Fruit fly (Drosophila melanogaster): ENCODE data around the gene CG7906.

Gene CG7906

dm6 chr3L:14190625-14191475 is 45.6 kb upstream of the CG7906 start, which contains the start of gene nuf (continued):
- TF ChIP-seq CG6163 (GFP tag; IDR thresholded peaks at IDR 0.05), result peak; percentile 74
- TF ChIP-seq CG10669 (GFP tag; optimal IDR thresholded peaks at IDR 0.05), result peak; percentile 58
- peak; percentile 2 for TF ChIP-seq Smox (GFP tag; optimal IDR thresholded peaks at IDR 0.05)
- TF ChIP-seq net (GFP tag; optimal IDR thresholded peaks at IDR 0.05), result no peak
- TF ChIP-seq Sox102F (GFP tag; optimal IDR thresholded peaks at IDR 0.05), result peak; percentile 30
- TF ChIP-seq Hr39 (GFP tag; optimal IDR thresholded peaks at IDR 0.05), result no peak
- no peak for TF ChIP-seq pdm3 (GFP tag; optimal IDR thresholded peaks at IDR 0.05)
- peak; percentile 12 for TF ChIP-seq lz (GFP tag; optimal IDR thresholded peaks at IDR 0.05)
- TF ChIP-seq CG6854 (GFP tag; optimal IDR thresholded peaks at IDR 0.05), result peak; percentile 89
- no peak for TF ChIP-seq Gug (GFP tag; IDR thresholded peaks at IDR 0.05)
- TF ChIP-seq acj6 (GFP tag; optimal IDR thresholded peaks at IDR 0.05), result no peak
- no peak for TF ChIP-seq Blimp-1 (GFP tag; optimal IDR thresholded peaks at IDR 0.05)
- TF ChIP-seq esn (GFP tag; optimal IDR thresholded peaks at IDR 0.05), result peak; percentile 44
- TF ChIP-seq OdsH (GFP tag; optimal IDR thresholded peaks at IDR 0.05), result no peak
- TF ChIP-seq cyc (GFP tag; optimal IDR thresholded peaks at IDR 0.05), result peak; percentile 38
- TF ChIP-seq CG31627 (GFP tag; optimal IDR thresholded peaks at IDR 0.05), result no peak
- peak; percentile 70 for TF ChIP-seq Eip78C (GFP tag)
- peak; percentile 22 for TF ChIP-seq CG7368 (GFP tag; optimal IDR thresholded peaks at IDR 0.05)
- TF ChIP-seq svp (GFP tag), result no peak
- no peak for TF ChIP-seq dac (GFP tag; optimal IDR thresholded peaks at IDR 0.05)
- TF ChIP-seq Hr4 (GFP tag; optimal IDR thresholded peaks at IDR 0.05), result no peak
- TF ChIP-seq CG3032 (tag; optimal IDR thresholded peaks at IDR 0.05), result peak; percentile 23

- no peak for TF ChIP-seq CG3032 (tag; optimal IDR thresholded peaks at IDR 0.05)
- no peak for TF ChIP-seq CG11294 (GFP tag; IDR thresholded peaks at IDR 0.05)
- no peak for TF ChIP-seq eg (GFP tag; IDR thresholded peaks at IDR 0.05)
- TF ChIP-seq CG7368 (GFP tag; optimal IDR thresholded peaks at IDR 0.05), result no peak
- no peak for TF ChIP-seq CG31627 (GFP tag; optimal IDR thresholded peaks at IDR 0.05)
- no peak for TF ChIP-seq topi (GFP tag; optimal IDR thresholded peaks at IDR 0.05)
- no peak for TF ChIP-seq Hr38 (GFP tag; optimal IDR thresholded peaks at IDR 0.05)
- TF ChIP-seq CG6808 (GFP tag; optimal IDR thresholded peaks at IDR 0.05), result no peak
- no peak for TF ChIP-seq pdm3 (GFP tag; optimal IDR thresholded peaks at IDR 0.05)
- TF ChIP-seq OdsH (GFP tag; optimal IDR thresholded peaks at IDR 0.05), result no peak
- no peak for TF ChIP-seq CG8632 (GFP tag; optimal IDR thresholded peaks at IDR 0.05)
- TF ChIP-seq Sox102F (GFP tag; optimal IDR thresholded peaks at IDR 0.05), result no peak
- no peak for TF ChIP-seq salr (GFP tag; optimal IDR thresholded peaks at IDR 0.05)
- TF ChIP-seq CG15336 (GFP tag; IDR thresholded peaks at IDR 0.05), result no peak
- no peak for TF ChIP-seq Eip75B (GFP tag; optimal IDR thresholded peaks at IDR 0.05)
- no peak for TF ChIP-seq Blimp-1 (GFP tag; optimal IDR thresholded peaks at IDR 0.05)
- no peak for TF ChIP-seq CG34406 (GFP tag; optimal IDR thresholded peaks at IDR 0.05)
- no peak for TF ChIP-seq CG6792 (GFP tag; optimal IDR thresholded peaks at IDR 0.05)
These were observed 45.0 kb upstream of the CG7906 start for dm6 chr3L:14191476-14191752.

dm6 chr3L:14193962-14194503 is 42.4 kb upstream of the CG7906 start:
- TF ChIP-seq acj6 (GFP tag; optimal IDR thresholded peaks at IDR 0.05) (peak; percentile 14), Eip78C (GFP tag) (peak; percentile 73), CG8632 (GFP tag; optimal IDR thresholded peaks at IDR 0.05) (no peak), CG10669 (GFP tag; optimal IDR thresholded peaks at IDR 0.05) (no peak), eg (GFP tag; IDR thresholded peaks at IDR 0.05) (peak; percentile 52; the same call in 1 of the 3 replicates), svp (GFP tag) (no peak), fkh (GFP tag; optimal IDR thresholded peaks at IDR 0.05) (peak; percentile 76), net (GFP tag; optimal IDR thresholded peaks at IDR 0.05) (no peak), salr (GFP tag; optimal IDR thresholded peaks at IDR 0.05) (no peak), CG32006 (GFP tag; optimal IDR thresholded peaks at IDR 0.05) (peak; percentile 9), esn (GFP tag; optimal IDR thresholded peaks at IDR 0.05) (no peak), Gug (GFP tag; IDR thresholded peaks at IDR 0.05) (peak; percentile 17; the same call in 1 of the 2 replicates), cyc (GFP tag; optimal IDR thresholded peaks at IDR 0.05) (no peak), Hr38 (GFP tag; optimal IDR thresholded peaks at IDR 0.05) (no peak), Hr4 (GFP tag; optimal IDR thresholded peaks at IDR 0.05) (peak; percentile 27), CG15336 (GFP tag; IDR thresholded peaks at IDR 0.05) (peak; percentile 64), CG8119 (GFP tag; IDR thresholded peaks at IDR 0.05) (peak; percentile 49; the same call in 2 of the 3 replicates), pdm3 (GFP tag; optimal IDR thresholded peaks at IDR 0.05) (no peak), Eip93F (GFP tag; optimal IDR thresholded peaks at IDR 0.05) (no peak)
